Worm (Caenorhabditis elegans) whole organism, L1 larva: ENCODE data around the gene mrp-8.

ENCODE experiments used
- C16A3.4 ChIP-seq: fragments of 150-350 bp; optimal IDR thresholded peaks from 2 replicates; lab custom pipeline; 2014; ENCODE audit warnings: missing biosample characterization, missing genetic modification characterization
- aha-1 ChIP-seq: fragments of 150-350 bp; optimal IDR thresholded peaks from 2 replicates; lab custom pipeline; 2014; ENCODE audit warnings: missing biosample characterization, missing genetic modification characterization
- aly-2 ChIP-seq: fragments of 150-350 bp; optimal IDR thresholded peaks from 2 replicates; lab custom pipeline; 2014; ENCODE audit warnings: missing biosample characterization, missing genetic modification characterization
- blmp-1 ChIP-seq: fragments of 150-350 bp; optimal IDR thresholded peaks from 2 replicates; lab custom pipeline; 2014; ENCODE audit warnings: missing biosample characterization, missing genetic modification characterization
- ceh-90 ChIP-seq: sonication (generic microtip); optimal IDR thresholded peaks from 2 replicates; lab custom pipeline; 2016; ENCODE audit warnings: missing genetic modification characterization, missing compliant biosample characterization
- efl-1 ChIP-seq, 4 experiments: fragments of 150-350 bp; optimal IDR thresholded peaks in 3 of 4; peaks in 1 of 4; 1 replicate in 1 of 4; 2 replicates in 3 of 4; lab custom pipeline; 2014; ENCODE audit warnings: missing biosample characterization in 2 of 4, missing genetic modification characterization in 2 of 4, missing genetic modification reagents in 2 of 4
- egl-27 ChIP-seq, 2 experiments: fragments of 150-350 bp in 1 of 2; sonication (generic microtip); optimal IDR thresholded peaks; 3 replicates each; lab custom pipeline; 2017 to 2018; ENCODE audit warnings: missing biosample characterization in 2 of 2, missing genetic modification characterization in 2 of 2, missing genetic modification reagents in 2 of 2
- ets-5 ChIP-seq: fragments of 200-800 bp; sonication (Bioruptor generic); IDR thresholded peaks from 2 replicates; pipeline ENCODE4 v1.3.6; 2022; ENCODE audit warnings: missing genetic modification characterization, missing compliant biosample characterization
- grh-1 ChIP-seq: fragments of 200-800 bp; sonication (Bioruptor generic); IDR thresholded peaks from 2 replicates; pipeline ENCODE4 v1.3.6; 2022; ENCODE audit warnings: missing genetic modification reagents, missing genetic modification characterization, missing compliant biosample characterization
- hlh-17 ChIP-seq: fragments of 200-800 bp; sonication (Bioruptor generic); optimal IDR thresholded peaks from 2 replicates; lab custom pipeline; 2018; ENCODE audit warnings: missing genetic modification characterization, mild to moderate bottlenecking, missing compliant biosample characterization, moderate library complexity, borderline replicate concordance
- isw-1 ChIP-seq: fragments of 200-800 bp; sonication (Bioruptor generic); IDR thresholded peaks from 2 replicates; pipeline ENCODE4 v1.3.6; 2022; ENCODE audit warnings: missing genetic modification characterization, missing compliant biosample characterization
- lin-15B ChIP-seq: fragments of 150-350 bp; sonication (generic microtip); optimal IDR thresholded peaks from 3 replicates; lab custom pipeline; 2014; ENCODE audit warnings: missing biosample characterization, missing genetic modification characterization
- lir-3 ChIP-seq: sonication (generic microtip); optimal IDR thresholded peaks from 2 replicates; lab custom pipeline; 2016; ENCODE audit warnings: mild to moderate bottlenecking, missing genetic modification characterization, moderate library complexity, missing compliant biosample characterization; ENCODE audit not compliant: poor library complexity
- mab-9 ChIP-seq: fragments of 200-800 bp; sonication (Bioruptor generic); IDR thresholded peaks from 2 replicates; pipeline ENCODE4 v1.3.6; 2022; ENCODE audit warnings: missing genetic modification reagents, missing genetic modification characterization, missing compliant biosample characterization
- mdl-1 ChIP-seq, 2 experiments: fragments of 150-350 bp; optimal IDR thresholded peaks; 2 replicates each; lab custom pipeline; 2014 to 2017; ENCODE audit warnings: missing biosample characterization in 2 of 2, missing genetic modification characterization in 2 of 2, inconsistent platforms in 1 of 2
- nhr-20 ChIP-seq: sonication (generic microtip); optimal IDR thresholded peaks from 2 replicates; lab custom pipeline; 2016; ENCODE audit warnings: mild to moderate bottlenecking, missing genetic modification characterization, missing compliant biosample characterization
- nhr-47 ChIP-seq: sonication (generic microtip); optimal IDR thresholded peaks from 2 replicates; lab custom pipeline; 2016; ENCODE audit warnings: mild to moderate bottlenecking, missing genetic modification characterization, moderate library complexity, missing compliant biosample characterization
- nhr-71 ChIP-seq: sonication (generic microtip); optimal IDR thresholded peaks from 2 replicates; lab custom pipeline; 2016; ENCODE audit warnings: mild to moderate bottlenecking, missing genetic modification characterization, moderate library complexity, missing compliant biosample characterization
- rnt-1 ChIP-seq: sonication (generic microtip); optimal IDR thresholded peaks from 2 replicates; lab custom pipeline; 2016; ENCODE audit warnings: mild to moderate bottlenecking, missing genetic modification characterization, moderate library complexity, missing compliant biosample characterization
- snpc-4 ChIP-seq: fragments of 150-350 bp; optimal IDR thresholded peaks from 2 replicates; lab custom pipeline; 2014; ENCODE audit warnings: missing biosample characterization, missing genetic modification characterization
- snu-23 ChIP-seq: sonication (generic microtip); optimal IDR thresholded peaks from 2 replicates; lab custom pipeline; 2016; ENCODE audit warnings: missing genetic modification characterization, missing compliant biosample characterization
- sup-37 ChIP-seq: fragments of 200-800 bp; sonication (Bioruptor generic); optimal IDR thresholded peaks from 2 replicates; lab custom pipeline; 2018; ENCODE audit warnings: mild to moderate bottlenecking, missing genetic modification characterization, missing compliant biosample characterization
- tbx-2 ChIP-seq: sonication (generic microtip); optimal IDR thresholded peaks from 2 replicates; lab custom pipeline; 2016; ENCODE audit warnings: missing genetic modification characterization, missing compliant biosample characterization
- unc-98 ChIP-seq: fragments of 200-800 bp; sonication (Bioruptor generic); IDR thresholded peaks from 2 replicates; pipeline ENCODE4 v1.3.6; 2022; ENCODE audit warnings: missing genetic modification characterization, missing compliant biosample characterization
- zag-1 ChIP-seq: fragments of 150-350 bp; optimal IDR thresholded peaks from 2 replicates; lab custom pipeline; 2014; ENCODE audit warnings: missing biosample characterization, missing genetic modification characterization
- zip-4 ChIP-seq: fragments of 200-800 bp; sonication (Bioruptor generic); optimal IDR thresholded peaks from 2 replicates; lab custom pipeline; 2018; ENCODE audit warnings: mild to moderate bottlenecking, missing genetic modification characterization, moderate library complexity, missing compliant biosample characterization

mrp-8 gene

DNA sequence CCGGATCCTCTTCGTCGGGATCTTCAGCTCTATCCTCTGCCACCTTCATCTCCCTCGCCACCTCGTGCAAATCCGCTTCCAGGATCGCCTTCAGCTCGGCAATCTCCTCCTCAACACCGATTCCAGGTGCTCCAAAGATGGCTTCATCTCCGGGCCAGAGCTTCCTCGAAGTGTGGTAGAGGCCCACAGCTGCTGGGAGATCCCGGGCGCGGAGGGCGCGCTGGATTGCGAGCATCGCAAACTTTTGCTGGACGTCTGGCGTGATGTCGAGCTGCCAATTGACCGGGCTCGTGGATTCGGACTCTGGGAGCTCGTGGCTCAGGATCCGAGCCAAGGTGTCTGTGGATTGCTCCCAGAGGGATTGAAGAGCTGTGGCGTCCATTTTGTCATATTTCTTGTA is 57.4 kb downstream of the mrp-8 start:
- no peak for TF ChIP-seq zag-1 (tag; lab: Kevin White, UChicago)
- no peak for TF ChIP-seq sup-37
- TF ChIP-seq aly-2 = no peak

DNA sequence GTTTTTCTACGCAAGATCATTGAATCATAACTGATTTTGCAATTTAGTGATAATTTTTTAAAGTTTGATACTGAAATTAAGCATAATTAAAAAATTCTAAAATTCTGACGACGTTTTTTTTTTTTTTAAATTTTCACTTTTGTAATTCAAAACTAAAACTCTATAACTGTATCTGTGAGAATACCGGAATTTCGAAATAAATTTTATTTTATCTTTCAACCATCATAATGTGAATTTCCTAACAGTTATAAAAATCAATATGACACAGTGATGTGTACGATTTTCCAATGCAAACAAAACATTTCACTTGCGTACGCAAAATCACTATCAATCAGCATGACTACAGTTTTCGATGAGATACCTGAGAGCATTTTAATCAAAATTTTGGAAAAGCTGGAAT is 67.1 kb downstream of the mrp-8 start, which contains the start of the genes grl-15 and fbxa-89:
Gene grl-15 (minus strand): TSS at position 101 of the 400 bp plus-strand sequence.
Gene fbxa-89 (plus strand): TSS at position 271 of the 400 bp plus-strand sequence.
- no peak for TF ChIP-seq isw-1
- no peak for TF ChIP-seq rnt-1
- no peak for TF ChIP-seq nhr-47 (tag; lab: Kevin White, UChicago)
- TF ChIP-seq aly-2 = no peak
- TF ChIP-seq snu-23 (GFP tag; lab: Kevin White, UChicago) = no peak
- no peak for TF ChIP-seq mdl-1 (tag; optimal IDR thresholded peaks at IDR 0.05; lab: Kevin White, UChicago)
- no peak for TF ChIP-seq ceh-90
- TF ChIP-seq lir-3 = no peak
- TF ChIP-seq nhr-71 (tag; lab: Kevin White, UChicago) = no peak
- no peak for TF ChIP-seq zip-4
- no peak for TF ChIP-seq unc-98 (GFP tag; lab: Robert Waterston, UW)
- no peak for TF ChIP-seq nhr-20 (tag; lab: Kevin White, UChicago)
- TF ChIP-seq mab-9 (GFP tag; lab: Robert Waterston, UW) = no peak
- no peak for TF ChIP-seq lin-15B (tag; lab: Kevin White, UChicago)
- TF ChIP-seq aha-1 (tag; lab: Kevin White, UChicago) = no peak
- TF ChIP-seq hlh-17 (GFP tag; lab: Kevin White, UChicago) = no peak
- no peak for TF ChIP-seq C16A3.4 (tag; lab: Kevin White, UChicago)
- no peak for TF ChIP-seq blmp-1
- no peak for TF ChIP-seq egl-27 (tag; optimal IDR thresholded peaks at IDR 0.05; lab: Kevin White, UChicago)

DNA sequence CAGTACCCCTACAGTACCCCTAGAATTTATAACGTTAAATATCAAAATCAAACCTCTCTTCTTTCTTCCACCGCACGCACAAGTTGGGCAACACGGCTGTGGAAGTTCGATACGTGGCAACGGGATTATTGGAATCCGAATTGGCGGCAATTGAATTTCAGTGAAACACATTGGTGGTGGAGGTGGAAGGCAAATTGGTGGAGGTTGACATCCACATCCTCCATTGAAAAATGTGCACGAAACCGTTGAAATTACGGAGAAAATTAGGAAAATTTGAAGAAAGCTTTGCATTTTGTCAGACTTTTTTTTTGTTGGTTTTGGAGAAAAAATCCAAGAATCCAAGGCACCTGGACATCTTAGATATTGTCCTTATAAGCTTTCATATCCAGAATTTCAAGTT is 67.6 kb downstream of the mrp-8 start:
- no peak for TF ChIP-seq grh-1 (GFP tag; lab: Robert Waterston, UW)
- no peak for TF ChIP-seq ets-5 (GFP tag; lab: Robert Waterston, UW)

DNA sequence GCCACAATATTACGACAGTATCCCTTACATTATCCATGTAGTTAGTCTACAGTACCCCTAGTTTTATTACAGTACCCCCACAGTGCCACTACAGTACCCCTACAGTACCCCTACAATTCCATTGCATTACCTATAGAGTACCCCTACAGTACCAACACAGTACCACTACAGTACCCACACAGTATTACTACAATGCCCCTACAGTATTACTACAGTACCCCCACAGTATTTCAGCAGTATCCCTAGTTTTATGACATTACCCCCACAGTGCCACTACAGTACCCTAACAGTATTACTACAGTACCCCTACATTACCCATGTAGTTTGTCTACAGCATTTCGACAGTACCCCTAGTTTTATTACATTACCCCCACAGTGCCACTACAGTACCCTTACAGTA is 69.5 kb downstream of the mrp-8 start:
- no peak for TF ChIP-seq snpc-4 (tag; lab: Kevin White, UChicago)
- no peak for TF ChIP-seq C16A3.4 (tag; lab: Kevin White, UChicago)
- no peak for TF ChIP-seq efl-1 (optimal IDR thresholded peaks at IDR 0.05; lab: Kevin White, UChicago)
- TF ChIP-seq efl-1 (GFP tag; optimal IDR thresholded peaks at IDR 0.05 in 1 of 2; lab: Kevin White, UChicago) = peak in 1 of 2 experiments; percentile 84
- no peak for TF ChIP-seq tbx-2 (tag; lab: Kevin White, UChicago)
